Worm (Caenorhabditis elegans): Measurements from ENCODE around the gene F02D10.3.

- TF ChIP-seq ceh-40 (GFP tag; IDR thresholded peaks at IDR 0.05) (no peak), die-1 (tag; optimal IDR thresholded peaks at IDR 0.05) (no peak), F55B11.4 (tag; optimal IDR thresholded peaks at IDR 0.05; ENCODE audit: borderline replicate concordance, insufficient read depth) (no peak), D2030.7 (GFP tag; IDR thresholded peaks at IDR 0.05) (no peak), lsy-27 (tag; optimal IDR thresholded peaks at IDR 0.05; ENCODE audit: borderline replicate concordance, insufficient read depth) (no peak), tlf-1 (GFP tag; optimal IDR thresholded peaks at IDR 0.05) (no peak), chd-7 (tag; optimal IDR thresholded peaks at IDR 0.05) (no peak), efl-1 (GFP tag; optimal IDR thresholded peaks at IDR 0.05) (no peak), dpl-1 (GFP tag; optimal IDR thresholded peaks at IDR 0.05) (no peak), Y56A3A.18 (GFP tag; IDR thresholded peaks at IDR 0.05) (no peak), pha-4 (tag; optimal IDR thresholded peaks at IDR 0.05) (no peak), bed-1 (GFP tag; IDR thresholded peaks at IDR 0.05) (no peak), hlh-12 (tag; optimal IDR thresholded peaks at IDR 0.05) (no peak)
These were observed 39.1 kb downstream of the F02D10.3 start, which contains the start of gene fkh-3 for ce11 chrX:13423340-13423739.
